Fruit fly (Drosophila melanogaster) whole organism, wandering third instar larva: Measurements from ENCODE around the gene CG15446.

Source experiments
- Abd-B ChIP-seq: fragments of >200 bp; optimal IDR thresholded peaks from 2 replicates; lab custom pipeline; 2017; ENCODE audit warnings: missing biosample characterization, missing genetic modification characterization
- CG32264 ChIP-seq: fragments of 200-800 bp; sonication (Bioruptor generic); optimal IDR thresholded peaks from 2 replicates; lab custom pipeline; 2016; ENCODE audit warnings: missing biosample characterization, missing genetic modification characterization
- CG9705 ChIP-seq: fragments of 200-800 bp; sonication (Bioruptor generic); optimal IDR thresholded peaks from 2 replicates; lab custom pipeline; 2018; ENCODE audit warnings: missing biosample characterization, mild to moderate bottlenecking, missing genetic modification characterization
- CrebA ChIP-seq: fragments of 200-800 bp; sonication (Bioruptor generic); optimal IDR thresholded peaks from 2 replicates; lab custom pipeline; 2016; ENCODE audit warnings: missing biosample characterization, mild to moderate bottlenecking, missing genetic modification characterization, borderline replicate concordance
- Dfd ChIP-seq: fragments of >200 bp; optimal IDR thresholded peaks from 2 replicates; lab custom pipeline; 2017; ENCODE audit warnings: missing biosample characterization, missing genetic modification characterization
- Dif ChIP-seq: fragments of 200-275, 200-300 bp; sonication (Bioruptor generic); optimal IDR thresholded peaks from 2 replicates; lab custom pipeline; 2018; ENCODE audit warnings: missing biosample characterization, missing genetic modification characterization; ENCODE audit not compliant: partially characterized antibody
- GATAd ChIP-seq: sonication (Bioruptor generic); optimal IDR thresholded peaks from 2 replicates; lab custom pipeline; 2016; ENCODE audit warnings: missing biosample characterization, missing genetic modification characterization
- HLH106 ChIP-seq: fragments of 200-800 bp; optimal IDR thresholded peaks from 3 replicates; lab custom pipeline; 2019; ENCODE audit warnings: missing biosample characterization, mild to moderate bottlenecking, missing genetic modification characterization, moderate library complexity
- Hnf4 ChIP-seq: fragments of 200-800 bp; sonication (Bioruptor generic); optimal IDR thresholded peaks from 2 replicates; lab custom pipeline; 2016; ENCODE audit warnings: missing biosample characterization, mild to moderate bottlenecking, missing genetic modification characterization
- Hr78 ChIP-seq: fragments of >200 bp; optimal IDR thresholded peaks from 2 replicates; lab custom pipeline; 2017; ENCODE audit warnings: missing biosample characterization, missing genetic modification characterization
- Hr83 ChIP-seq: fragments of 200-300 bp; sonication (Bioruptor generic); optimal IDR thresholded peaks from 2 replicates; lab custom pipeline; 2016; ENCODE audit warnings: missing biosample characterization, mild to moderate bottlenecking, missing genetic modification characterization, moderate library complexity; ENCODE audit not compliant: poor library complexity, severe bottlenecking
- Jra ChIP-seq: sonication (Bioruptor generic); optimal IDR thresholded peaks from 2 replicates; lab custom pipeline; 2016; ENCODE audit warnings: missing biosample characterization, missing genetic modification characterization
- Mio ChIP-seq: sonication (Bioruptor generic); optimal IDR thresholded peaks from 2 replicates; lab custom pipeline; 2016; ENCODE audit warnings: missing biosample characterization, missing genetic modification characterization
- Myc ChIP-seq: fragments of >200 bp; optimal IDR thresholded peaks from 2 replicates; lab custom pipeline; 2017
- N ChIP-seq: fragments of >200 bp; optimal IDR thresholded peaks from 2 replicates; lab custom pipeline; 2018; ENCODE audit warnings: missing biosample characterization, missing external identifiers, missing genetic modification characterization
- OdsH ChIP-seq: fragments of 200-800 bp; sonication (Bioruptor generic); optimal IDR thresholded peaks from 2 replicates; lab custom pipeline; 2016; ENCODE audit warnings: missing biosample characterization, mild to moderate bottlenecking, missing genetic modification characterization
- Rel ChIP-seq, 2 experiments: fragments of 200-800 bp; sonication (Bioruptor generic) in 1 of 2; optimal IDR thresholded peaks; 2 replicates in 1 of 2; 3 replicates in 1 of 2; lab custom pipeline; 2016 to 2019; ENCODE audit warnings: mild to moderate bottlenecking in 2 of 2, missing biosample characterization in 2 of 2, missing genetic modification characterization in 2 of 2, moderate library complexity in 1 of 2
- Sp1 ChIP-seq: fragments of 200-800 bp; sonication (Bioruptor generic); optimal IDR thresholded peaks from 3 replicates; lab custom pipeline; 2019; ENCODE audit warnings: missing biosample characterization, mild to moderate bottlenecking, missing genetic modification characterization, moderate library complexity
- Vsx2 ChIP-seq: fragments of 200-300, 225-300 bp; sonication (Bioruptor generic); optimal IDR thresholded peaks from 2 replicates; lab custom pipeline; 2018; ENCODE audit warnings: missing biosample characterization, missing genetic modification characterization; ENCODE audit not compliant: partially characterized antibody
- br ChIP-seq: fragments of 200-800 bp; sonication (Bioruptor generic); optimal IDR thresholded peaks from 2 replicates; lab custom pipeline; 2016; ENCODE audit warnings: missing biosample characterization, missing genetic modification characterization
- brk ChIP-seq: fragments of 200-800 bp; sonication (Bioruptor generic); optimal IDR thresholded peaks from 2 replicates; lab custom pipeline; 2016; ENCODE audit warnings: missing biosample characterization, mild to moderate bottlenecking, missing genetic modification characterization
- dl ChIP-seq, 2 experiments: fragments of 175-275, 200-275 bp in 1 of 2; fragments of 200-275 bp in 1 of 2; sonication (Bioruptor generic); optimal IDR thresholded peaks; lab custom pipeline; 2018; ENCODE audit warnings: mild to moderate bottlenecking in 2 of 2, missing biosample characterization in 2 of 2, missing genetic modification characterization in 2 of 2, moderate library complexity in 2 of 2; ENCODE audit not compliant: partially characterized antibody in 2 of 2, insufficient read depth in 1 of 2
- dmrt93B ChIP-seq: fragments of 200-800 bp; sonication (Bioruptor generic); optimal IDR thresholded peaks from 2 replicates; lab custom pipeline; 2018; ENCODE audit warnings: missing biosample characterization, mild to moderate bottlenecking, missing genetic modification characterization
- dsf ChIP-seq: sonication (Bioruptor generic); optimal IDR thresholded peaks from 2 replicates; lab custom pipeline; 2016; ENCODE audit warnings: missing biosample characterization, missing genetic modification characterization, borderline replicate concordance
- ey ChIP-seq: fragments of 200-800 bp; sonication (Bioruptor generic); optimal IDR thresholded peaks from 2 replicates; lab custom pipeline; 2016; ENCODE audit warnings: missing biosample characterization, missing genetic modification characterization
- foxo ChIP-seq, 2 experiments: fragments of 200-800 bp; sonication (Bioruptor generic); optimal IDR thresholded peaks; 2 replicates in 1 of 2; 3 replicates in 1 of 2; lab custom pipeline; 2016 to 2017; ENCODE audit warnings: missing biosample characterization in 2 of 2, missing genetic modification characterization in 2 of 2
- fru ChIP-seq: fragments of 200-800 bp; sonication (Bioruptor generic); optimal IDR thresholded peaks from 3 replicates; lab custom pipeline; 2016; ENCODE audit warnings: missing biosample characterization, mild to moderate bottlenecking, missing genetic modification characterization
- h ChIP-seq: fragments of 200-800 bp; sonication (Bioruptor generic); optimal IDR thresholded peaks from 3 replicates; lab custom pipeline; 2016; ENCODE audit warnings: missing biosample characterization, mild to moderate bottlenecking, missing genetic modification characterization
- jim ChIP-seq: fragments of 175-275, 200-325 bp; sonication (Bioruptor generic); optimal IDR thresholded peaks from 2 replicates; lab custom pipeline; 2016; ENCODE audit warnings: missing biosample characterization, mild to moderate bottlenecking, missing genetic modification characterization
- lola ChIP-seq: fragments of >200 bp; optimal IDR thresholded peaks from 2 replicates; lab custom pipeline; 2017; ENCODE audit warnings: missing biosample characterization, missing genetic modification characterization
- pan ChIP-seq: fragments of >200 bp; optimal IDR thresholded peaks from 2 replicates; lab custom pipeline; 2017
- psq ChIP-seq: fragments of 200-800 bp; sonication (Bioruptor generic); optimal IDR thresholded peaks from 3 replicates; lab custom pipeline; 2017; ENCODE audit warnings: missing biosample characterization, mild to moderate bottlenecking, missing genetic modification characterization, moderate library complexity
- rgr ChIP-seq: fragments of 200-800 bp; sonication (Bioruptor generic); optimal IDR thresholded peaks from 3 replicates; lab custom pipeline; 2016; ENCODE audit warnings: missing biosample characterization, mild to moderate bottlenecking, missing genetic modification characterization
- sage ChIP-seq: fragments of 200-800 bp; sonication (Bioruptor generic); optimal IDR thresholded peaks from 2 replicates; lab custom pipeline; 2016; ENCODE audit warnings: missing biosample characterization, mild to moderate bottlenecking, missing genetic modification characterization
- sv ChIP-seq: fragments of 200-800 bp; sonication (Bioruptor generic); optimal IDR thresholded peaks from 3 replicates; lab custom pipeline; 2016; ENCODE audit warnings: missing biosample characterization, missing genetic modification characterization
- tai ChIP-seq: sonication (Bioruptor generic); optimal IDR thresholded peaks from 2 replicates; lab custom pipeline; 2016; ENCODE audit warnings: missing biosample characterization, missing genetic modification characterization
- usp ChIP-seq: fragments of >200 bp; optimal IDR thresholded peaks from 2 replicates; lab custom pipeline; 2017; ENCODE audit warnings: missing biosample characterization, missing genetic modification characterization
- woc ChIP-seq: sonication (Bioruptor generic); optimal IDR thresholded peaks from 2 replicates; lab custom pipeline; 2016; ENCODE audit warnings: missing biosample characterization, mild to moderate bottlenecking, missing genetic modification characterization

The CG15446 gene

DNA sequence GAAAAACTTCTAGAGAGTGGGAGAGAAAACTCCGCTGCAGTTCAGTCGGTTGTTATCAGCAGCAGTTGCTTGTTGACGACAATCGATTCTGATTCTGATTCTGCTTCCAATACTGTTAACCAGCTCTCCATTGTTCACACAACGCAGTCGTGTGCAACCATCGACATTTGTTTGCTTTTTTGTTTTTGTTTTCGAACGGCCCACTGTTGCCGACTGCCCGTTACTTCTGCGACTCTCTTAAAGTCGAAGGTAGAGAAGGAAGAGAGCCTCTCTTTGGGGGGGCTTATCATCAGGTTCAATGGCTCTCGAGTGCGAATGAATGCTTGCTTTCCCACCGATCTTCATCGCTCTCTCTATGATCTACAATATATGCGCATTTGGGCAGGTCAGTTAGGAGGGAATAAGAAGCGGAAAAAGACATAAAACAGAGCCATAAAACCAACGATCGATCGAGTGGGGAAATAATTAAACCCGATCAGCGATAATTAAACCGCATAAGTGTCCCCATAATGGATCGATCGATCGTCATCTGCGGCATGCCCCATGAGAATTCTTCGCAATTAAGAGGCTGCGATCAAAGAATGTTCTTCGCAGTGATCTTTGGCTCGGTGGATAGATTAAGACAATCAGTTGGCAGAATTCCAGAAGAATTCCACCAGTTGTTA lies 30.2 kb downstream of the CG15446 start:
- peak; percentile 7 for TF ChIP-seq Hr83 (GFP tag; lab: Kevin White, UChicago)
- peak; percentile 8 for TF ChIP-seq rgr
- peak; percentile 38 for TF ChIP-seq Dif (GFP tag; lab: Kevin White, UChicago)
- no peak for TF ChIP-seq OdsH (GFP tag; lab: Kevin White, UChicago)
- peak in 1 of 2 experiments; percentile 67 for TF ChIP-seq dl (GFP tag; optimal IDR thresholded peaks at IDR 0.05; lab: Kevin White, UChicago; ENCODE audit: insufficient read depth in 1 of 2, partially characterized antibody in 2 of 2)
- TF ChIP-seq Rel (GFP tag; optimal IDR thresholded peaks at IDR 0.05; lab: Kevin White, UChicago): no peak
- TF ChIP-seq Rel (tag; optimal IDR thresholded peaks at IDR 0.05; lab: Kevin White, UChicago): peak; percentile 55
- peak; percentile 53 for TF ChIP-seq fru (GFP tag; lab: Kevin White, UChicago)
- TF ChIP-seq h (GFP tag; lab: Kevin White, UChicago): peak; percentile 38
- peak; percentile 26 for TF ChIP-seq CrebA (GFP tag; lab: Kevin White, UChicago)
- TF ChIP-seq psq (GFP tag; lab: Kevin White, UChicago): peak; percentile 46
- TF ChIP-seq br: peak; percentile 50
- no peak for TF ChIP-seq GATAd (GFP tag; lab: Kevin White, UChicago)
- TF ChIP-seq Hr78 (GFP tag; lab: Kevin White, UChicago): no peak

DNA sequence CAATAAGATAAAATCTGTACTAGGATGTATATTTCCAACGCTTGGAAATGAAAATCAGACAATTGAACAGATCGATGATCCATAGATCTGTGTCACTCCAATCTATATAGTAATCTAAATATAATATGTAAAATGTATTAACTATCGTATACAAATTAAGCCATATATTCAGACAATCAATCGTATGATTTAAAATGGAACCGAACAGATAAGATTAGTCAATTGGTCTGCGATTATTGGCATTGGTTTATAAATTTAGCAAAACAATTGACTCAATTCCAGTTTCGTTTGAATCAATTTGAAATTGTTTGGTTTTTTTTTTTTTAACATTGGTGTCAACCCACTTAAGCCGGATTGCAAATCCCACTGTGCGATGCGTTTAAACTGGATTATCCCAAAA lies 34.1 kb downstream of the CG15446 start:
- TF ChIP-seq Sp1 (GFP tag; lab: Kevin White, UChicago): no peak
- TF ChIP-seq jim (GFP tag; lab: Kevin White, UChicago): no peak
- TF ChIP-seq CG32264 (GFP tag; lab: Kevin White, UChicago): no peak
- TF ChIP-seq lola (GFP tag; lab: Kevin White, UChicago): no peak
- TF ChIP-seq Rel (GFP tag; optimal IDR thresholded peaks at IDR 0.05; lab: Kevin White, UChicago): no peak
- TF ChIP-seq Rel (tag; optimal IDR thresholded peaks at IDR 0.05; lab: Kevin White, UChicago): no peak
- peak; percentile 22 for TF ChIP-seq dmrt93B (GFP tag; lab: Kevin White, UChicago)
- no peak for TF ChIP-seq HLH106 (tag; lab: Kevin White, UChicago)
- no peak for TF ChIP-seq Dfd (GFP tag; lab: Kevin White, UChicago)
- no peak for TF ChIP-seq CrebA (GFP tag; lab: Kevin White, UChicago)
- TF ChIP-seq foxo (GFP tag; optimal IDR thresholded peaks at IDR 0.05; lab: Kevin White, UChicago): peak in 1 of 2 experiments; percentile 19
- TF ChIP-seq sage (GFP tag; lab: Kevin White, UChicago): no peak
- no peak for TF ChIP-seq dl (GFP tag; optimal IDR thresholded peaks at IDR 0.05; lab: Kevin White, UChicago; ENCODE audit: insufficient read depth in 1 of 2, partially characterized antibody in 2 of 2)
- TF ChIP-seq brk: peak; percentile 33
- peak; percentile 1 for TF ChIP-seq tai (GFP tag; lab: Kevin White, UChicago)
- TF ChIP-seq Hnf4 (GFP tag; lab: Kevin White, UChicago): no peak
- TF ChIP-seq Abd-B (GFP tag; lab: Kevin White, UChicago): no peak
- no peak for TF ChIP-seq N
- no peak for TF ChIP-seq Myc (lab: Kevin White, UChicago)
- no peak for TF ChIP-seq woc (GFP tag; lab: Kevin White, UChicago)
- no peak for TF ChIP-seq dsf (GFP tag; lab: Kevin White, UChicago)
- TF ChIP-seq usp (GFP tag; lab: Kevin White, UChicago): no peak
- TF ChIP-seq Mio (GFP tag; lab: Kevin White, UChicago): no peak
- TF ChIP-seq h (GFP tag; lab: Kevin White, UChicago): no peak
- TF ChIP-seq CG9705 (GFP tag; lab: Kevin White, UChicago): no peak
- no peak for TF ChIP-seq Jra (GFP tag; lab: Kevin White, UChicago)
- TF ChIP-seq Hr78 (GFP tag; lab: Kevin White, UChicago): no peak
- no peak for TF ChIP-seq Hr83 (GFP tag; lab: Kevin White, UChicago)
- TF ChIP-seq Vsx2: no peak
- TF ChIP-seq GATAd (GFP tag; lab: Kevin White, UChicago): no peak
- no peak for TF ChIP-seq rgr
- no peak for TF ChIP-seq Dif (GFP tag; lab: Kevin White, UChicago)
- TF ChIP-seq br: no peak
- no peak for TF ChIP-seq pan (lab: Kevin White, UChicago)
- TF ChIP-seq ey (GFP tag; lab: Kevin White, UChicago): no peak
- TF ChIP-seq OdsH (GFP tag; lab: Kevin White, UChicago): no peak
- TF ChIP-seq fru (GFP tag; lab: Kevin White, UChicago): peak; percentile 8
- no peak for TF ChIP-seq sv (GFP tag; lab: Kevin White, UChicago)
- peak; percentile 6 for TF ChIP-seq psq (GFP tag; lab: Kevin White, UChicago)
